Fruit fly (Drosophila melanogaster) whole organism, embryonic: ENCODE measurements around the gene IntS9.

Source experiments
- Awh ChIP-seq: fragments of 200-800 bp; sonication (Bioruptor generic); IDR thresholded peaks from 2 replicates; pipeline ENCODE4, ENCODE4 v1.3.6; 2022; ENCODE audit warnings: missing biosample characterization, missing genetic modification characterization
- C15 ChIP-seq: fragments of 200-800 bp; sonication (Bioruptor generic); IDR thresholded peaks from 3 replicates; pipeline ENCODE4 v1.3.6; 2022; ENCODE audit warnings: missing biosample characterization, missing genetic modification characterization
- CG10274 ChIP-seq: fragments of 200-800 bp; sonication (Bioruptor generic); optimal IDR thresholded peaks from 3 replicates; lab custom pipeline; 2017; ENCODE audit warnings: missing biosample characterization, mild to moderate bottlenecking, missing genetic modification characterization
- CG11247 ChIP-seq: fragments of 200-800 bp; sonication (Bioruptor generic); IDR thresholded peaks from 2 replicates; pipeline ENCODE4 v1.3.6; 2022; ENCODE audit warnings: missing biosample characterization, missing genetic modification characterization
- CG12219 ChIP-seq: fragments of 200-800 bp; sonication (Bioruptor generic); optimal IDR thresholded peaks from 3 replicates; lab custom pipeline; 2018; ENCODE audit warnings: missing biosample characterization, mild to moderate bottlenecking, missing genetic modification characterization
- CG12299 ChIP-seq: fragments of 200-800 bp; sonication (Bioruptor generic); optimal IDR thresholded peaks from 2 replicates; lab custom pipeline; 2018; ENCODE audit warnings: missing biosample characterization, mild to moderate bottlenecking, missing genetic modification characterization
- CG13424 ChIP-seq: fragments of 200-800 bp; sonication (Bioruptor generic); optimal IDR thresholded peaks from 2 replicates; lab custom pipeline; 2019; ENCODE audit warnings: missing biosample characterization, mild to moderate bottlenecking, missing genetic modification characterization, moderate library complexity
- CG14014 ChIP-seq: fragments of 200-800 bp; sonication (Bioruptor generic); IDR thresholded peaks from 2 replicates; pipeline ENCODE4 v1.3.6; 2022; ENCODE audit warnings: missing biosample characterization, missing genetic modification characterization
- CG14667 ChIP-seq: fragments of 200-800 bp; sonication (Bioruptor generic); IDR thresholded peaks from 2 replicates; pipeline ENCODE4 v1.3.6; 2022; ENCODE audit warnings: missing biosample characterization, missing genetic modification characterization
- CG1647 ChIP-seq: fragments of 200-800 bp; sonication (Bioruptor generic); optimal IDR thresholded peaks from 3 replicates; lab custom pipeline; 2016; ENCODE audit warnings: missing biosample characterization, missing genetic modification characterization
- CG16863 ChIP-seq: fragments of 200-800 bp; sonication (Bioruptor generic); optimal IDR thresholded peaks from 3 replicates; lab custom pipeline; 2016; ENCODE audit warnings: missing biosample characterization, missing genetic modification characterization
- CG17612 ChIP-seq: fragments of 200-800 bp; sonication (Bioruptor generic); IDR thresholded peaks from 2 replicates; pipeline ENCODE4 v1.3.6; 2022; ENCODE audit warnings: missing biosample characterization, missing genetic modification characterization
- CG18476 ChIP-seq: fragments of 200-800 bp; sonication (Bioruptor generic); optimal IDR thresholded peaks from 2 replicates; lab custom pipeline; 2016; ENCODE audit warnings: missing biosample characterization, mild to moderate bottlenecking, missing genetic modification characterization
- CG2129 ChIP-seq: fragments of 200-800 bp; sonication (Bioruptor generic); IDR thresholded peaks from 2 replicates; pipeline ENCODE4 v1.3.6; 2022; ENCODE audit warnings: missing biosample characterization, missing genetic modification characterization; ENCODE audit not compliant: partially characterized antibody
- CG32767 ChIP-seq: fragments of 200-800 bp; sonication (Bioruptor generic); IDR thresholded peaks from 2 replicates; pipeline ENCODE4 v1.3.6; 2022; ENCODE audit warnings: missing biosample characterization, missing genetic modification characterization
- CG4707 ChIP-seq: fragments of 200-800 bp; sonication (Bioruptor generic); optimal IDR thresholded peaks from 2 replicates; lab custom pipeline; 2018; ENCODE audit warnings: missing biosample characterization, mild to moderate bottlenecking, missing genetic modification characterization, moderate library complexity
- CG4854 ChIP-seq: fragments of 200-800 bp; sonication (Bioruptor generic); optimal IDR thresholded peaks from 2 replicates; lab custom pipeline; 2016; ENCODE audit warnings: missing biosample characterization, missing genetic modification characterization, inconsistent platforms
- CG6765 ChIP-seq: fragments of 200-800 bp; sonication (Bioruptor generic); optimal IDR thresholded peaks from 3 replicates; lab custom pipeline; 2017; ENCODE audit warnings: missing biosample characterization, mild to moderate bottlenecking, missing genetic modification characterization
- CG6854 ChIP-seq: fragments of 200-800 bp; sonication (Bioruptor generic); optimal IDR thresholded peaks from 3 replicates; lab custom pipeline; 2017; ENCODE audit warnings: missing biosample characterization, mild to moderate bottlenecking, missing genetic modification characterization
- CG8089 ChIP-seq: fragments of 200-800 bp; sonication (Bioruptor generic); optimal IDR thresholded peaks from 3 replicates; lab custom pipeline; 2016; ENCODE audit warnings: missing biosample characterization, missing genetic modification characterization
- CG9932 ChIP-seq: fragments of 200-800 bp; sonication (Bioruptor generic); IDR thresholded peaks from 2 replicates; pipeline ENCODE4 v1.3.6; 2022; ENCODE audit warnings: missing biosample characterization, missing genetic modification characterization
- CTCF ChIP-seq: fragments of 200-800 bp; sonication (Bioruptor generic); optimal IDR thresholded peaks from 2 replicates; lab custom pipeline; 2017; ENCODE audit warnings: missing biosample characterization, mild to moderate bottlenecking, missing genetic modification characterization, moderate library complexity
- Elba2 ChIP-seq: fragments of 200-800 bp; sonication (Bioruptor generic); optimal IDR thresholded peaks from 3 replicates; lab custom pipeline; 2016; ENCODE audit warnings: missing biosample characterization, missing genetic modification characterization
- Hr3 ChIP-seq: fragments of 200-800 bp; sonication (Bioruptor generic); optimal IDR thresholded peaks from 3 replicates; lab custom pipeline; 2016; ENCODE audit warnings: missing biosample characterization, missing genetic modification characterization
- Hr51 ChIP-seq, 2 experiments: fragments of 200-800 bp; sonication (Bioruptor generic); optimal IDR thresholded peaks; 2 replicates in 1 of 2; 3 replicates in 1 of 2; lab custom pipeline; 2016 to 2018; ENCODE audit warnings: missing biosample characterization in 2 of 2, missing genetic modification characterization in 2 of 2, mild to moderate bottlenecking in 1 of 2, moderate library complexity in 1 of 2
- Pdp1 ChIP-seq, 2 experiments: fragments of 200-800 bp; sonication (Bioruptor generic); optimal IDR thresholded peaks; 3 replicates each; lab custom pipeline; 2016; ENCODE audit warnings: missing biosample characterization in 2 of 2, missing genetic modification characterization in 2 of 2, mild to moderate bottlenecking in 1 of 2, moderate library complexity in 1 of 2
- Ssrp ChIP-seq: fragments of 200-800 bp; sonication (Bioruptor generic); optimal IDR thresholded peaks from 2 replicates; lab custom pipeline; 2018; ENCODE audit warnings: missing biosample characterization, mild to moderate bottlenecking, missing genetic modification characterization, moderate library complexity
- Trl ChIP-seq, 3 experiments: fragments of >200 bp in 2 of 3; fragments of 200-800 bp in 1 of 3; sonication (Bioruptor generic) in 1 of 3; optimal IDR thresholded peaks; 2 replicates in 1 of 3; 3 replicates in 2 of 3; lab custom pipeline; 2016 to 2017; ENCODE audit warnings: missing biosample characterization in 1 of 3, missing genetic modification characterization in 1 of 3
- ab ChIP-seq: fragments of 200-800 bp; sonication (Bioruptor generic); optimal IDR thresholded peaks from 2 replicates; lab custom pipeline; 2016; ENCODE audit warnings: missing biosample characterization, missing genetic modification characterization
- bowl ChIP-seq: fragments of 200-800 bp; sonication (Bioruptor generic); IDR thresholded peaks from 2 replicates; pipeline ENCODE4 v1.3.6; 2022; ENCODE audit warnings: missing biosample characterization, missing genetic modification characterization
- cg ChIP-seq: fragments of 200-800 bp; sonication (Bioruptor generic); optimal IDR thresholded peaks from 3 replicates; lab custom pipeline; 2019; ENCODE audit warnings: missing biosample characterization, mild to moderate bottlenecking, missing genetic modification characterization, moderate library complexity
- crc ChIP-seq: fragments of 200-800 bp; sonication (Bioruptor generic); optimal IDR thresholded peaks from 2 replicates; lab custom pipeline; 2016; ENCODE audit warnings: missing biosample characterization, missing genetic modification characterization
- dimm ChIP-seq: fragments of 200-800 bp; sonication (Bioruptor generic); IDR thresholded peaks from 2 replicates; pipeline ENCODE4 v1.3.6; 2022; ENCODE audit warnings: missing biosample characterization, missing genetic modification characterization
- dpn ChIP-seq, 2 experiments: fragments of 200-800 bp; sonication (Bioruptor generic); optimal IDR thresholded peaks; 3 replicates each; lab custom pipeline; 2016; ENCODE audit warnings: missing biosample characterization in 2 of 2, missing genetic modification characterization in 2 of 2
- dysf ChIP-seq: fragments of 200-800 bp; sonication (Bioruptor generic); IDR thresholded peaks from 3 replicates; pipeline ENCODE4 v1.3.6; 2022; ENCODE audit warnings: missing biosample characterization, missing genetic modification characterization
- ems ChIP-seq: fragments of 200-800 bp; sonication (Bioruptor generic); optimal IDR thresholded peaks from 3 replicates; lab custom pipeline; 2016; ENCODE audit warnings: missing biosample characterization, missing genetic modification characterization
- fd3F ChIP-seq: fragments of 200-800 bp; sonication (Bioruptor generic); optimal IDR thresholded peaks from 2 replicates; lab custom pipeline; 2018; ENCODE audit warnings: missing biosample characterization, mild to moderate bottlenecking, missing genetic modification characterization, moderate library complexity
- gce ChIP-seq: fragments of 200-800 bp; sonication (Bioruptor generic); IDR thresholded peaks from 3 replicates; pipeline ENCODE4 v1.3.6; 2022; ENCODE audit warnings: missing biosample characterization, missing genetic modification characterization
- gro ChIP-seq: fragments of 200-800 bp; sonication (Bioruptor generic); optimal IDR thresholded peaks from 2 replicates; lab custom pipeline; 2016; ENCODE audit warnings: missing biosample characterization, missing genetic modification characterization
- gsb ChIP-seq: fragments of 200-800 bp; sonication (Bioruptor generic); IDR thresholded peaks from 2 replicates; pipeline ENCODE4 v1.3.6; 2022; ENCODE audit warnings: missing biosample characterization, missing genetic modification characterization
- hth ChIP-seq: fragments of >200 bp; optimal IDR thresholded peaks from 2 replicates; lab custom pipeline; 2017; ENCODE audit warnings: inconsistent platforms
- kah ChIP-seq: fragments of 200-800 bp; sonication (Bioruptor generic); optimal IDR thresholded peaks from 2 replicates; lab custom pipeline; 2018; ENCODE audit warnings: missing biosample characterization, mild to moderate bottlenecking, missing genetic modification characterization
- luna ChIP-seq: fragments of 200-800 bp; sonication (Bioruptor generic); optimal IDR thresholded peaks from 2 replicates; lab custom pipeline; 2016; ENCODE audit warnings: missing biosample characterization, missing genetic modification characterization
- peb ChIP-seq: fragments of 200-800 bp; sonication (Bioruptor generic); IDR thresholded peaks from 2 replicates; pipeline ENCODE4 v1.3.6; 2022; ENCODE audit warnings: missing biosample characterization, missing genetic modification characterization
- pita ChIP-seq: fragments of 200-800 bp; sonication (Bioruptor generic); optimal IDR thresholded peaks from 2 replicates; lab custom pipeline; 2017; ENCODE audit warnings: missing biosample characterization, mild to moderate bottlenecking, missing genetic modification characterization
- repo ChIP-seq: fragments of 200-800 bp; sonication (Bioruptor generic); optimal IDR thresholded peaks from 2 replicates; lab custom pipeline; 2016; ENCODE audit warnings: missing biosample characterization, missing genetic modification characterization
- salm ChIP-seq: fragments of 200-800 bp; sonication (Bioruptor generic); optimal IDR thresholded peaks from 2 replicates; lab custom pipeline; 2018; ENCODE audit warnings: missing biosample characterization, mild to moderate bottlenecking, missing genetic modification characterization
- sc ChIP-seq, 3 experiments: fragments of >200 bp in 2 of 3; fragments of 200-800 bp in 1 of 3; sonication (Bioruptor generic) in 1 of 3; optimal IDR thresholded peaks; 2 replicates in 2 of 3; 3 replicates in 1 of 3; lab custom pipeline; 2017; ENCODE audit warnings: mild to moderate bottlenecking in 1 of 3, missing biosample characterization in 1 of 3, missing genetic modification characterization in 1 of 3, missing genetic modification reagents in 1 of 3
- toy ChIP-seq: fragments of 200-800 bp; sonication (Bioruptor generic); IDR thresholded peaks from 2 replicates; pipeline ENCODE4 v1.3.6; 2022; ENCODE audit warnings: missing biosample characterization, missing genetic modification characterization
- trh ChIP-seq: fragments of 200-800 bp; sonication (Bioruptor generic); optimal IDR thresholded peaks from 2 replicates; lab custom pipeline; 2016; ENCODE audit warnings: missing biosample characterization, missing genetic modification characterization
- tx ChIP-seq: fragments of 200-800 bp; sonication (Bioruptor generic); optimal IDR thresholded peaks from 2 replicates; lab custom pipeline; 2016; ENCODE audit warnings: missing biosample characterization, missing genetic modification characterization
- vnd ChIP-seq: fragments of 200-800 bp; sonication (Bioruptor generic); IDR thresholded peaks from 3 replicates; pipeline ENCODE4 v1.3.6; 2022; ENCODE audit warnings: missing biosample characterization, missing genetic modification characterization; ENCODE audit not compliant: partially characterized antibody

IntS9 gene

DNA sequence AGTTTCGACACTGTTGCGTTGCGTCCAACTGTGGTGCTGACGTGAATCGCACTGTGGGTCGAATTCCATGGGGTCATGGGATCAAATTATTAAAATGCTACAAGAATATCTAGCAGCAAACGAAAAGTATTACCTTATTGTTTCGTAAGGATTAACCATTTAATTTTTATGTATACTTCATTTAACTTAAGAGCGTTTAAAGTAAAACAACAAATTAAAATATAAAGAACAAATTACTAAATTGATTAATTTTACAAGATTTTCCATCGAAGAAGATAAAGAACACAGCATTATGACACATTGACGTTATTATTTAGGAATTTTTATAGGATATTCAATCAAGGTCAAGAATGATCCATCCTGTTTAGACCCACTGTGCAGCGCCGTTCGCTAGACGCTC, 51.3 kb downstream of the IntS9 start (continued):
- TF ChIP-seq CG4854 (no peak), pita (GFP tag; lab: Kevin White, UChicago) (no peak), trh (GFP tag; lab: Kevin White, UChicago) (no peak), CG10274 (no peak), vnd (no peak), CG8089 (GFP tag; lab: Kevin White, UChicago) (no peak), dpn (GFP tag; optimal IDR thresholded peaks at IDR 0.05; lab: Kevin White, UChicago) (peak in 1 of 2 experiments; percentile 38), hth (lab: Kevin White, UChicago) (no peak), gro (GFP tag; lab: Kevin White, UChicago) (no peak), Pdp1 (GFP tag; optimal IDR thresholded peaks at IDR 0.05; lab: Kevin White, UChicago) (no peak), peb (GFP tag; lab: Robert Waterston, UW) (no peak), ab (no peak), Trl (optimal IDR thresholded peaks at IDR 0.05; lab: Kevin White, UChicago) (no peak), Trl (GFP tag; optimal IDR thresholded peaks at IDR 0.05; lab: Kevin White, UChicago) (no peak), kah (GFP tag; lab: Kevin White, UChicago) (peak; percentile 9), tx (GFP tag; lab: Kevin White, UChicago) (no peak), CG12299 (no peak), sc (optimal IDR thresholded peaks at IDR 0.05; lab: Kevin White, UChicago) (no peak), sc (GFP tag; optimal IDR thresholded peaks at IDR 0.05; lab: Kevin White, UChicago) (peak; percentile 13), CG4707 (GFP tag; lab: Kevin White, UChicago) (no peak), gsb (GFP tag; lab: Robert Waterston, UW) (no peak), Ssrp (tag; lab: Kevin White, UChicago) (peak; percentile 62), ems (no peak), Awh (no peak), CG17612 (GFP tag; lab: Robert Waterston, UW) (no peak), CG6854 (GFP tag; lab: Kevin White, UChicago) (no peak), dysf (GFP tag; lab: Robert Waterston, UW) (peak; percentile 61), Elba2 (GFP tag; lab: Kevin White, UChicago) (no peak), CG32767 (GFP tag; lab: Robert Waterston, UW) (0 out of 2 replicates have a peak, but pooled peaks have one; percentile 29), repo (GFP tag; lab: Kevin White, UChicago) (no peak), CG6765 (GFP tag; lab: Kevin White, UChicago) (no peak), CTCF (GFP tag; lab: Kevin White, UChicago) (no peak), CG18476 (GFP tag; lab: Kevin White, UChicago) (no peak), CG9932 (no peak), CG14667 (no peak), CG11247 (no peak), crc (GFP tag; lab: Kevin White, UChicago) (no peak), salm (tag; lab: Kevin White, UChicago) (no peak), cg (no peak), luna (GFP tag; lab: Kevin White, UChicago) (no peak), CG12219 (GFP tag; lab: Kevin White, UChicago) (no peak), toy (GFP tag; lab: Robert Waterston, UW) (no peak), CG2129 (GFP tag; lab: Robert Waterston, UW) (no peak), bowl (GFP tag; lab: Robert Waterston, UW) (no peak), CG16863 (GFP tag; lab: Kevin White, UChicago) (no peak), fd3F (GFP tag; lab: Kevin White, UChicago) (no peak), CG13424 (tag; lab: Kevin White, UChicago) (peak; percentile 58), Hr3 (GFP tag; lab: Kevin White, UChicago) (no peak), CG1647 (GFP tag; lab: Kevin White, UChicago) (no peak), gce (no peak), dimm (GFP tag; lab: Robert Waterston, UW) (no peak), C15 (no peak), Hr51 (GFP tag; optimal IDR thresholded peaks at IDR 0.05; lab: Kevin White, UChicago) (peak in 1 of 2 experiments; percentile 83), CG14014 (GFP tag; lab: Robert Waterston, UW) (no peak)
